Worm (Caenorhabditis elegans) whole organism, L2 larva: Measurements from ENCODE around the gene atgp-2.

Source experiments
- R02D3.7 ChIP-seq: fragments of 150-350 bp; optimal IDR thresholded peaks from 2 replicates; lab custom pipeline; 2014; ENCODE audit warnings: missing biosample characterization, missing genetic modification characterization
- aly-2 ChIP-seq: fragments of 150-350 bp; optimal IDR thresholded peaks from 2 replicates; lab custom pipeline; 2014; ENCODE audit warnings: missing biosample characterization, missing genetic modification characterization
- ama-1 ChIP-seq: fragments of 150-350 bp; optimal IDR thresholded peaks from 2 replicates; lab custom pipeline; 2018; ENCODE audit warnings: inconsistent platforms
- fos-1 ChIP-seq: fragments of 150-350 bp; optimal IDR thresholded peaks from 2 replicates; lab custom pipeline; 2014; ENCODE audit warnings: missing biosample characterization, missing genetic modification characterization
- lin-11 ChIP-seq: fragments of 150-350 bp; sonication (generic microtip); optimal IDR thresholded peaks from 2 replicates; lab custom pipeline; 2014; ENCODE audit warnings: missing biosample characterization, missing genetic modification characterization, inconsistent platforms, mixed read lengths
- lin-13 ChIP-seq: fragments of 150-350 bp; optimal IDR thresholded peaks from 2 replicates; lab custom pipeline; 2014; ENCODE audit warnings: missing biosample characterization, missing genetic modification reagents, missing genetic modification characterization
- lin-39 ChIP-seq: fragments of 150-350 bp; optimal IDR thresholded peaks from 2 replicates; lab custom pipeline; 2014; ENCODE audit warnings: missing biosample characterization, missing genetic modification reagents, missing genetic modification characterization
- nhr-237 ChIP-seq: fragments of 150-350 bp; optimal IDR thresholded peaks from 2 replicates; lab custom pipeline; 2014; ENCODE audit warnings: missing biosample characterization, missing genetic modification characterization
- nhr-77 ChIP-seq: fragments of 150-350 bp; optimal IDR thresholded peaks from 2 replicates; lab custom pipeline; 2014; ENCODE audit warnings: missing biosample characterization, missing genetic modification characterization
- ztf-11 ChIP-seq: sonication (generic microtip); optimal IDR thresholded peaks from 2 replicates; lab custom pipeline; 2017; ENCODE audit warnings: missing biosample characterization, missing genetic modification characterization

ce11 chrII:14592629-14593028, 51.3 kb downstream of the atgp-2 start:
- TF ChIP-seq ztf-11 (tag; lab: Kevin White, UChicago) (no peak), lin-13 (GFP tag; lab: Kevin White, UChicago) (no peak), lin-39 (no peak), nhr-237 (tag; lab: Kevin White, UChicago) (no peak), ama-1 (no peak), lin-11 (tag; lab: Kevin White, UChicago) (no peak), R02D3.7 (tag; lab: Kevin White, UChicago) (no peak), nhr-77 (tag; lab: Kevin White, UChicago) (no peak), fos-1 (tag; lab: Kevin White, UChicago) (no peak), aly-2 (no peak)
